Fruit fly (Drosophila melanogaster): Measurements from ENCODE around the gene CG5885.

Gene CG5885

DNA sequence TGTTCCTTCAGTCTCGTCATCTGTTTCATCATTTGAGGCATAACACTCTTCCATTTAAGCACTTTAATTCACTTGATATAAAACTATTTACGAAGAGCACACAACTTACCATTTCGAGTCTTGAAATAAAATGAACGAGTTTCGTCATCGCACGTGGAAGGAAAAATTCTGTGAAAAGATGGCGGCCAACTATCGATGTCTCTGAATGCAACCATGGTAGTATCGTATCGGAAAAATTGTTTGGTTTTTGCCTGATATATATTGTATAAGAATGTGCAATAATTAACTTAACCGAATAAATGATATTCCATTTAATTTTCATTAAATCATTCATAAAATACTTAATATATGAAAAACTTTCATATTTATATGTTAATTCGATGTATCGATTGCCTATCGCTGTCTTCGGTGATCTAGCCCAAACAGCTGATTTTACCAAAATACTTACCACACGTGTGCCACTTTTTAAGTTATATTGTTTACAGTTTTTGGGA is 23.2 kb downstream of the CG5885 start, which contains the start of gene Bka (continued):
- TF ChIP-seq CG2712 (tag; optimal IDR thresholded peaks at IDR 0.05) (peak; percentile 71), CG4617 (GFP tag; optimal IDR thresholded peaks at IDR 0.05; ENCODE audit: borderline replicate concordance) (peak; percentile 46), fd102C (GFP tag; optimal IDR thresholded peaks at IDR 0.05) (no peak), CG12071 (GFP tag; optimal IDR thresholded peaks at IDR 0.05) (no peak), Ets65A (GFP tag) (no peak), CG1233 (GFP tag; optimal IDR thresholded peaks at IDR 0.05) (peak; percentile 64), vvl (GFP tag; IDR thresholded peaks at IDR 0.05) (peak; percentile 85), CG8478 (optimal IDR thresholded peaks at IDR 0.05) (no peak), Asciz (GFP tag; optimal IDR thresholded peaks at IDR 0.05) (peak; percentile 52), CG18764 (GFP tag; optimal IDR thresholded peaks at IDR 0.05) (no peak), ftz-f1 (GFP tag; optimal IDR thresholded peaks at IDR 0.05) (no peak), CG11696 (GFP tag; IDR thresholded peaks at IDR 0.05) (no peak), Rfx (GFP tag; IDR thresholded peaks at IDR 0.05) (peak; percentile 41), Hand (GFP tag; optimal IDR thresholded peaks at IDR 0.05) (peak; percentile 56), gem (tag; optimal IDR thresholded peaks at IDR 0.05) (peak; percentile 49), Ada2b (GFP tag; IDR thresholded peaks at IDR 0.05) (0 out of 2 replicates have a peak, but pooled peaks have one; percentile 10), HmgD (GFP tag; optimal IDR thresholded peaks at IDR 0.05) (no peak), CG12744 (GFP tag; optimal IDR thresholded peaks at IDR 0.05) (no peak), nerfin-2 (GFP tag; IDR thresholded peaks at IDR 0.05; ENCODE audit: partially characterized antibody) (peak; percentile 94), bowl (GFP tag; IDR thresholded peaks at IDR 0.05) (no peak), zfh2 (GFP tag; optimal IDR thresholded peaks at IDR 0.05) (no peak), Mes4 (GFP tag; optimal IDR thresholded peaks at IDR 0.05) (no peak), da (GFP tag; optimal IDR thresholded peaks at IDR 0.05) (no peak), CG8359 (GFP tag; optimal IDR thresholded peaks at IDR 0.05; ENCODE audit: borderline replicate concordance) (no peak), tio (GFP tag; optimal IDR thresholded peaks at IDR 0.05) (no peak), sna (GFP tag; IDR thresholded peaks at IDR 0.05; ENCODE audit: partially characterized antibody) (peak; percentile 99), Mrtf (GFP tag; IDR thresholded peaks at IDR 0.05) (no peak), Chrac-16 (GFP tag; optimal IDR thresholded peaks at IDR 0.05) (no peak), schlank (tag; optimal IDR thresholded peaks at IDR 0.05) (peak; percentile 20), grau (tag; optimal IDR thresholded peaks at IDR 0.05) (peak; percentile 73), p53 (GFP tag; optimal IDR thresholded peaks at IDR 0.05) (no peak), CG3838 (GFP tag; optimal IDR thresholded peaks at IDR 0.05) (no peak), ems (GFP tag; optimal IDR thresholded peaks at IDR 0.05) (peak; percentile 17), CG18011 (GFP tag; optimal IDR thresholded peaks at IDR 0.05) (peak; percentile 22), CG6654 (GFP tag; optimal IDR thresholded peaks at IDR 0.05) (no peak), CG15269 (tag; optimal IDR thresholded peaks at IDR 0.05) (peak; percentile 24), CG12155 (GFP tag; optimal IDR thresholded peaks at IDR 0.05) (peak; percentile 49), CTCF (GFP tag; optimal IDR thresholded peaks at IDR 0.05) (peak; percentile 56), nerfin-1 (tag; optimal IDR thresholded peaks at IDR 0.05) (peak; percentile 79), Xrp1 (GFP tag; IDR thresholded peaks at IDR 0.05) (no peak), CG2129 (GFP tag; IDR thresholded peaks at IDR 0.05; ENCODE audit: partially characterized antibody) (peak; percentile 99), CG11093 (GFP tag; IDR thresholded peaks at IDR 0.05) (no peak), Dad (GFP tag; optimal IDR thresholded peaks at IDR 0.05) (peak; percentile 25), C15 (GFP tag; IDR thresholded peaks at IDR 0.05) (no peak), z (GFP tag; IDR thresholded peaks at IDR 0.05) (no peak), otp (GFP tag; IDR thresholded peaks at IDR 0.05) (peak; percentile 27; the same call in 1 of the 3 replicates), H2.0 (GFP tag; IDR thresholded peaks at IDR 0.05) (no peak), Hey (tag; optimal IDR thresholded peaks at IDR 0.05) (no peak), bsh (GFP tag; optimal IDR thresholded peaks at IDR 0.05) (peak in 1 of 2 experiments; percentile 56), chn (GFP tag; optimal IDR thresholded peaks at IDR 0.05) (no peak), wdn (GFP tag; IDR thresholded peaks at IDR 0.05) (peak; percentile 17; the same call in 1 of the 2 replicates), B-H2 (GFP tag; optimal IDR thresholded peaks at IDR 0.05) (peak; percentile 81)
